Worm (Caenorhabditis elegans): Measurements from ENCODE around the gene F46C5.9.

ce11 chrII:8821140-8821595, 10.6 kb upstream of the F46C5.9 start, which contains the start of gene F46C5.1:
- TF ChIP-seq ztf-29 (GFP tag; IDR thresholded peaks at IDR 0.05) (no peak), tab-1 (GFP tag; IDR thresholded peaks at IDR 0.05) (no peak), flt-1 (GFP tag; IDR thresholded peaks at IDR 0.05) (no peak), ztf-23 (GFP tag; IDR thresholded peaks at IDR 0.05) (no peak)

All from whole organism, midembryonic.